Worm (Caenorhabditis elegans): ENCODE measurements around the gene Y67D2.2.

DNA sequence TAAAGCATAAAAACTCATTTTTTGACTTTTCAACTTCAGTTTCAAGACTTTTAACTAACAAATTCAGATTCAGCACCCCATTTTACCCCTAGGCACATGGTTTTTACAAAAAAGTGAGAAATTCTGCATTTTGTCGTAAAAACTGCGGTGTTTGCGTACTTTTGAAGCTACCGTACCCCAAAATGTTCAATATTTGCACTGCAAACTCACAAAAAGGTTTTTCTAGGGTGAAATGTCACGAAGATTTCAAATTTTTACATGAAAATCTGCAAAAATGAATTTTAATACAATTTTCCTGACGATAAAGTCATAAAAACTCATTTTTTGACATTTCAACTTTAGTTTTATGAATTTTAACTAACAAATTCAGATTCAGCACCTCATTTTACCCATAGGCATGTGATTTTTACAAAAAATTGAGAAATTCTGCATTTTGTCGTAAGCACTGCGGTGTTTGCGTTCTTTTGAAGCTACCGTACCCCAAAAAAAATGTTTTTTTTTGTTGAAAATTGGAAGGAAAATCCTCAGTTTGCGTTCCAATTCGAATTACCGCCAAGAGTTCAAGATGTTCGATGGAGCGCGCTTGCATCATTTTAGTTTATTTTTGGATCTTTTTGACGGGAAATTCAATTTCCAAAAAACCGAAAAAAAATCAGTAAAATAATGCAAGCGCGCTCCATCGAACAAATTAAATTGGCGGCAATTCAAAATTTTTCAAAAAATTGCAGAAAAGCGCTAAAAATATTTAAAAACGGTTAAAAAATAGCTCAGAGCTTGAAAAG is 57.8 kb downstream of the Y67D2.2 start:
- TF ChIP-seq pha-4 (tag; optimal IDR thresholded peaks at IDR 0.05) (no peak), sox-4 (tag; optimal IDR thresholded peaks at IDR 0.05) (no peak), rnt-1 (tag; optimal IDR thresholded peaks at IDR 0.05) (no peak), ama-1 (optimal IDR thresholded peaks at IDR 0.05) (no peak)
